Worm (Caenorhabditis elegans): ENCODE measurements around the gene Y17G9B.2.

Y17G9B.2 gene

DNA sequence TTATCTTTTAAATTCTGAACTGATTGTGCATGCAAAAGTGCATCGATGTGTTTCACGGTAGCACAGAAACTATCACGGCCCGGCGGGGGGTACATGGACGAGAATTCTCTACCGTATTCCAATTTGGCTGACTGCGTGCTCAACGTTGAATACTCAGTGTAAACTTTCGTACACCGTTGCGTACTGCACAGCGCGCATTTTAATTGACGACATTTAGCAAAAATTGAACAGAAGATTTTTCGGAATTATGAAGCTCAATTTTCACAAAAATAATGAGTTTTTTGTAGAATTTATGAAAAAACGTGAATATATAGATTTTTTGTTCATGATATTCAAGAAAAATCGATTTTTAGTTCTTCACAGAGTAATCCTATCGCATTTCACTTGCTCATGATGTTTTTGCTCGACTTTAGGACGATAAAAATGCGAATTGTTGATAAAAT, 38.4 kb upstream of the Y17G9B.2 start (continued):
- peak; percentile 89 for TF ChIP-seq madf-8 (GFP tag; conservative IDR thresholded peaks at IDR 0.05)
- peak; percentile 89 for TF ChIP-seq madf-6 (GFP tag; IDR thresholded peaks at IDR 0.05)
- peak; percentile 99 for TF ChIP-seq Y95B8A.8 (GFP tag; IDR thresholded peaks at IDR 0.05)
- TF ChIP-seq attf-5 (GFP tag; optimal IDR thresholded peaks at IDR 0.05): peak; percentile 90
- peak; percentile 99 for TF ChIP-seq nfyb-1 (GFP tag; IDR thresholded peaks at IDR 0.05)
- peak; percentile 94 for TF ChIP-seq somi-1 (GFP tag; optimal IDR thresholded peaks at IDR 0.05)
- TF ChIP-seq C17E4.6 (GFP tag; IDR thresholded peaks at IDR 0.05): peak; percentile 99
- TF ChIP-seq rec-8 (tag; optimal IDR thresholded peaks at IDR 0.05): peak in 1 of 2 experiments; percentile 27
- peak; percentile 83 for TF ChIP-seq ztf-18 (tag; optimal IDR thresholded peaks at IDR 0.05)
- TF ChIP-seq dox-1 (GFP tag; IDR thresholded peaks at IDR 0.05): peak; percentile 100
- peak; percentile 42 for TF ChIP-seq ceh-27 (GFP tag; optimal IDR thresholded peaks at IDR 0.05)
- peak; percentile 100 for TF ChIP-seq bed-2 (GFP tag; IDR thresholded peaks at IDR 0.05)
- peak; percentile 83 for TF ChIP-seq Y53F4B.3 (GFP tag; IDR thresholded peaks at IDR 0.05)
- peak; percentile 99 for TF ChIP-seq pbrm-1 (GFP tag; IDR thresholded peaks at IDR 0.05)
- peak; percentile 99 for TF ChIP-seq ekl-4 (GFP tag; IDR thresholded peaks at IDR 0.05)
- peak; percentile 39 for TF ChIP-seq T07F8.4 (tag; optimal IDR thresholded peaks at IDR 0.05)
- TF ChIP-seq egrh-3 (GFP tag; IDR thresholded peaks at IDR 0.05): peak; percentile 87
- peak; percentile 83 for TF ChIP-seq attf-6 (GFP tag; IDR thresholded peaks at IDR 0.05)

DNA sequence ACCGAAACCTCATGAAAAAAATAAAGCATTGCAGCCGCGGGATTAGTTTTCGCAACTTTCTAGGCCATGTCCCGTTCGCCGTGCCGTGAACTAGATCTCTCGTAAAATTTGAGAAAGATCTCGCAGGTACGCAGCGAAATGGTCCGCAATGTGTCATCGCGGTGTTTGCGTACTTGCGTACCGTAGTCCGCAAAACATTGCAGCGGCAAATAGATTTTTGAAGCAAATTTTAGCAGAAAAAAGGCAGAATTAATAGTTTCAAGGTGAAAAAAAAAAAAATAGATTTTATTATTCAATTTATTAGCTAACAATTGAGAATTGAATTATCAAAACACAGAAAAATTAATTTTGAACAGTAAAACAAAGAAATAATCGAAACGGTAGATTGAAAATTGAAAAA, 36.0 kb upstream of the Y17G9B.2 start:
- TF ChIP-seq attf-3 (GFP tag; conservative IDR thresholded peaks at IDR 0.05) (peak; percentile 92), tlf-1 (GFP tag; optimal IDR thresholded peaks at IDR 0.05) (peak; percentile 98), efl-1 (GFP tag; optimal IDR thresholded peaks at IDR 0.05) (peak; percentile 18), nfyb-1 (GFP tag; IDR thresholded peaks at IDR 0.05) (peak; percentile 99), ceh-91 (GFP tag; IDR thresholded peaks at IDR 0.05) (peak; percentile 100), egl-44 (GFP tag; IDR thresholded peaks at IDR 0.05) (peak; percentile 99), B0035.1 (tag; optimal IDR thresholded peaks at IDR 0.05) (peak; percentile 83), ztf-26 (tag; optimal IDR thresholded peaks at IDR 0.05) (peak; percentile 96), cebp-1 (GFP tag; IDR thresholded peaks at IDR 0.05) (peak; percentile 97), cebp-1 (tag; optimal IDR thresholded peaks at IDR 0.05) (peak; percentile 95), gei-17 (GFP tag; optimal IDR thresholded peaks at IDR 0.05) (peak; percentile 72), bed-1 (GFP tag; IDR thresholded peaks at IDR 0.05) (peak; percentile 100), aptf-2 (GFP tag; conservative IDR thresholded peaks at IDR 0.05) (peak; percentile 98), somi-1 (GFP tag; optimal IDR thresholded peaks at IDR 0.05) (peak; percentile 95), sea-2 (GFP tag; IDR thresholded peaks at IDR 0.05) (peak; percentile 100), atf-7 (tag; optimal IDR thresholded peaks at IDR 0.05) (peak; percentile 88), madf-10 (tag; optimal IDR thresholded peaks at IDR 0.05) (peak; percentile 88), ekl-4 (GFP tag; IDR thresholded peaks at IDR 0.05) (peak; percentile 98), ztf-28 (GFP tag; IDR thresholded peaks at IDR 0.05) (peak; percentile 100), lir-1 (GFP tag; conservative IDR thresholded peaks at IDR 0.05) (peak; percentile 98), K11D2.4 (GFP tag; IDR thresholded peaks at IDR 0.05) (peak; percentile 100), nhr-120 (GFP tag; IDR thresholded peaks at IDR 0.05) (peak; percentile 90; the same call in 1 of the 2 replicates), bed-2 (GFP tag; IDR thresholded peaks at IDR 0.05) (peak; percentile 100), ztf-25 (GFP tag; IDR thresholded peaks at IDR 0.05) (peak; percentile 99), B0019.2 (GFP tag; conservative IDR thresholded peaks at IDR 0.05) (peak; percentile 99), ceh-27 (GFP tag; optimal IDR thresholded peaks at IDR 0.05) (peak; percentile 89), him-1 (tag; optimal IDR thresholded peaks at IDR 0.05) (peak; percentile 48), lin-26 (GFP tag; IDR thresholded peaks at IDR 0.05) (peak; percentile 97), dox-1 (GFP tag; IDR thresholded peaks at IDR 0.05) (peak; percentile 100), lsl-1 (GFP tag; optimal IDR thresholded peaks at IDR 0.05) (peak; percentile 89), F37B4.10 (GFP tag; IDR thresholded peaks at IDR 0.05) (peak; percentile 100), F57A8.1 (GFP tag; optimal IDR thresholded peaks at IDR 0.05) (peak; percentile 54), let-607 (tag; optimal IDR thresholded peaks at IDR 0.05) (peak; percentile 81 to 96), pbrm-1 (GFP tag; IDR thresholded peaks at IDR 0.05) (peak; percentile 99), ZK185.1 (tag; optimal IDR thresholded peaks at IDR 0.05; ENCODE audit: poor library complexity, severe bottlenecking) (peak; percentile 73)

All from whole organism, young adult.